Fruit fly (Drosophila melanogaster): ENCODE results near the gene eIF5B.

The eIF5B gene

DNA sequence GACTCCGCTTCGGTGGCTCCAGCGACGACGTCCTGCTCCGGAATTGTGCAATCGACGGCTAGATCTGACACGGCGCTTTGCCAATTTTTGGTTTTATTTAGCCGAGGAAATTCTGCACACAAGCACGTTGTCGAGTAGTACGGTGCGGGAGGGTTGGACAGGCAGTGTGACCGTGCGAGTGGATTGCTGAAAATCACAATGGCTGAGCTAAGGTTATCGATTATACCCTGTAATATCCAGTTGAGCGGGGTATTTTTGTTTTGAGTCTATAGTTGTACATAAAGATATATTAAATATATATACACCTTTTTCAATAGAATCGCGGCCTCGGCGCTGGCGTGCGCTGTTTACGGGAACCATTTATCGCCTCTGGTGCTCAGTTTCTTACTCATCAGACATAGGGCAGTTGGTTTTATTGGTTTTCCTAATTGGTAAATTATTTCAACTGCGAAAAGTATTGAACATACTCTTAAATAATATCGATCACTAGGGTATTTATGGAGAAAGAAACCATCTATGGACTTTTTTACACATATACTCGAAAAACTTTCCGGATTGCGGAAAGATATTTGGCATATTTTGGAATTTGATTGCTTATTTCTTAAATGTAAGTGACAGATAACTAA is at the start of gene eIF5B:
Gene eIF5B (minus strand): TSS at position 576 of the 626 bp plus-strand sequence.
- no peak for TF ChIP-seq psq (optimal IDR thresholded peaks at IDR 0.05)
- no peak for TF ChIP-seq EcR (GFP tag; optimal IDR thresholded peaks at IDR 0.05)
- TF ChIP-seq Dll (optimal IDR thresholded peaks at IDR 0.05): no peak
- peak; percentile 93 for TF ChIP-seq pan (optimal IDR thresholded peaks at IDR 0.05)
- no peak for TF ChIP-seq usp (GFP tag; optimal IDR thresholded peaks at IDR 0.05)

DNA sequence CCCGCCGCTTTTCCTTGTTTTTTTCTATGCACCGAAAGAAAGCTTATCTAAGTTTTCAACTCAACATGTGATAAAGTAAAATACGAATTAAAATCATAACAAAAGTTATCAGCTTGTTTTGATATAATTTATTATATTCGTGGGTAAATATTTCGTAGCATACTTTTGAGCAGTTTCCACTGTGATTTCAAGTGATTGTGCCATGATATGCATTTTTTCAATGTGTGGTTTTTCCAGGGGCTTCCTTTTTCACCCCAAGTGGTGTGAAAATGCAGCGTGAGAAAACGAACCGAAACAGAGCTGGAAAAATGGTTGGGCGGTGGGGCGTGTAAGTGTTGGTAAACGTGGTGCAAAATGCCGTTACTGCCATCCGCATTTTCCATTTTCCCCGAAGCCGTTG is 42.5 kb upstream of the eIF5B start:
- TF ChIP-seq psq (optimal IDR thresholded peaks at IDR 0.05) (no peak), pan (optimal IDR thresholded peaks at IDR 0.05) (no peak), EcR (GFP tag; optimal IDR thresholded peaks at IDR 0.05) (no peak), usp (GFP tag; optimal IDR thresholded peaks at IDR 0.05) (no peak), Dll (optimal IDR thresholded peaks at IDR 0.05) (no peak), CG8478 (optimal IDR thresholded peaks at IDR 0.05) (no peak)

DNA sequence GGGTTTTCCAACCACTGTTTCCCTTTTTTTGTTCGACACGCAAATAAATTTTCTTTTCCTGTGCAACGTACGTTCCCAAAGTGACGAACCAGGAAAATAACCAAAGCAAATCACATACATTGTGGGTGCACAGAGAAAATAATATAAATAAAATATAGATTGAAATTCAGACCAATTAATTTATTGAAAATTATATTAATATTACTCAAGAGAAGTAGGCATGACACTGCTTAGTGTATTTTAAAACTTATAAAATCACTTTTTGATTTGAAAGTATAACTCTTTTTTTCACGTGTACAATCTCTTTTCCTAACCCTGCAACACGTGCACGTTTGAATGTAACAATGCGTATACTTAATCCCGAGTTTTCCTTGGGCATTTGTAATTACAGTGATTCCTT is 35.8 kb upstream of the eIF5B start:
- TF ChIP-seq psq (optimal IDR thresholded peaks at IDR 0.05) (no peak), CG8478 (optimal IDR thresholded peaks at IDR 0.05) (no peak)

DNA sequence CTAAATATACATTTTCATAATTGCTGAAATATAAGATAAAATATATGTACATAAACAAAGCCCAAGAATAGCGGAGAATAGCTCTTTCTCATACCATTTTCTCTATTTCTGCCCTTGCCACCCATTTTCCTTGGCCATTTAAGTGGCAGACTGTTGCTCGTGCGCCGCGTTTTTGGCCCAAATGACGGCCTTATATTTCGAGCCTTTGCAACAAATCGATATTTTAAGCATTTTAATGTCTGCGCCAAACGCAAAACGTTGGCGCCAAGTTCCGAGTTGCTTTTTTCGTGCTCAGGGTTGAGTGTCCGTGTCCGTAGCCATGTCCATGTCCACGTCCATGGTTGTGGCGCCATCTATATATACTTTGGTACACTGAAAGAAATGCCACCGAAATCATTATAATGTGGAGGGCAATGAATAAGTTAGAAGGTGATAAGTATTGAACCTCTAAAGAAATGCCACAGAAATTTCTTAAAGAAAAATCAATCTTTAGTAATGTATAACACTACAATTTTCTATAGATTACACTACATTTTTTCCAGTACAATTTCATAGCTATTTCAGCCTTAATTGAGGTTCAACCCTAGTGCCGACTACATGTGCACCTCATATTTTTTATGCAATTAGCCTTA is 31.5 kb upstream of the eIF5B start:
- no peak for TF ChIP-seq Dll (optimal IDR thresholded peaks at IDR 0.05)
- no peak for TF ChIP-seq usp (GFP tag; optimal IDR thresholded peaks at IDR 0.05)
- TF ChIP-seq pan (optimal IDR thresholded peaks at IDR 0.05): no peak
- no peak for TF ChIP-seq EcR (GFP tag; optimal IDR thresholded peaks at IDR 0.05)
- no peak for TF ChIP-seq CG8478 (optimal IDR thresholded peaks at IDR 0.05)
- no peak for TF ChIP-seq psq (optimal IDR thresholded peaks at IDR 0.05)

DNA sequence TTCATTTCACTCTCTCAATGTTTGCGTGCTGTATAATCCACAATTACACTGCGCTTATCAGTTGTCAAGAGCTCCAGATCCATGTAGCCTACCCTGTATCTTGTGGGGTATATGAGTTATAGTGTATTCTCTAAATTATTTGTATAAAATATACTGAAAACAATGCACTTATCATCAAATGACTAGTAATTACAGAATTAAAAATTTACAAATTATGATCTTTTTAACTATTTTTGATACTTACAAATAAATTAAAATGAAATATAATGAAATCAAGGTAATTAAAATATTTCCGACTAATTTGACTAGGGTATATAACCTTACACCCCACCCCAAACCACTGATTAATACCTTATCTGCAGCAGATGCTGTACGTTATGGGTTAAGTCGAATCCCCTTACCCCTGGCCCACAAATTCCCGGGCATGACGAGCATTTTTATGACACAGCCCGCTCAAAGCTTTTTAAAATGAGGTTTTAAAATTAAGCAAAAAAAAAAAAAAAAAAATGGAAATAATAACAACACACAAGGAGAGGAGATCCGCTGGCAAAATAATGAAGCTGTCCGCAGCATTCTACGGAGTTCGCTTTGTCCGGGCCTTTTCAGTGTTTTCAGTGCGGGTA is 24.4 kb upstream of the eIF5B start:
- TF ChIP-seq pan (optimal IDR thresholded peaks at IDR 0.05) (peak; percentile 47), CG8478 (optimal IDR thresholded peaks at IDR 0.05) (no peak)

DNA sequence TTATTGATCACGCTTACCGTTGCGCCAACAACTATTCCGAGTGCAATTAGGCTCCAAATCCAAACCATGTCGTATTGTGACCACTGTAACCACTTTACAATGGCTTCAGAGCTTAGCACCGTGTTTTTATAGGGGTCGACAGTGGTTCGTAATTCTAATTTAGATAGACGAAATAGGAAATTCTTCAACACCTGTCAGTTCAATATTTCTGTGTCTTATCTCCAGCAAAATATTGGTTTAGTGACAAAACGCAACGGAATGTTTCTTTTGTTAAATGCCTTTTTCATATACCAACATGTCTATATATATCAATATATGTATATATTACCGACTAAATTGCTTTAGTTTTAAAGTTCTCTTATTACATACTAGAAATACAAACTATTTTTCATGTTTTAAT is 23.8 kb upstream of the eIF5B start, which contains the start of gene CG43074:
Gene CG43074 (minus strand): TSS at position 101 of the 400 bp plus-strand sequence.
- no peak for TF ChIP-seq Dll (optimal IDR thresholded peaks at IDR 0.05)
- TF ChIP-seq CG8478 (optimal IDR thresholded peaks at IDR 0.05): no peak
- no peak for TF ChIP-seq psq (optimal IDR thresholded peaks at IDR 0.05)
- no peak for TF ChIP-seq pan (optimal IDR thresholded peaks at IDR 0.05)

DNA sequence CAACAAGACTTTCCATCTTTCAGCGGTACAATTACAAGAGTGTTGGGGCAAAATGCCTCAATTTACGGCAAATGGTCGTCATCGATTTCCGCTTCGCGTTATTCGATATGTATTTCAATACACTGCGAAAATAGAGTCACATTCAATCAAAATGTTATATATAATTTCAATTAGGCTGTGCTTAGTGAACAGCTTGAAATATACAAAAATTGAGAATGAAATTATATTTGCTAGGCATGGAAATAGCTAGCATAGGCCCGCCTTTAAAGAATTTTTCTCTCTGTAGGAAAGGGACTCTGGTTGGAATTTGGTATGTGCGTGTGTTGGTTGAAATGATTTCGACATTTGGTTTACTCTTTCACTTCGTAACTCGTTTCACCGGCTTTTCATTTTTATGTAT is 18.8 kb upstream of the eIF5B start:
- TF ChIP-seq CG8478 (optimal IDR thresholded peaks at IDR 0.05) (no peak), EcR (GFP tag; optimal IDR thresholded peaks at IDR 0.05) (no peak), Dll (optimal IDR thresholded peaks at IDR 0.05) (no peak), pan (optimal IDR thresholded peaks at IDR 0.05) (no peak), psq (optimal IDR thresholded peaks at IDR 0.05) (no peak), usp (GFP tag; optimal IDR thresholded peaks at IDR 0.05) (no peak)

DNA sequence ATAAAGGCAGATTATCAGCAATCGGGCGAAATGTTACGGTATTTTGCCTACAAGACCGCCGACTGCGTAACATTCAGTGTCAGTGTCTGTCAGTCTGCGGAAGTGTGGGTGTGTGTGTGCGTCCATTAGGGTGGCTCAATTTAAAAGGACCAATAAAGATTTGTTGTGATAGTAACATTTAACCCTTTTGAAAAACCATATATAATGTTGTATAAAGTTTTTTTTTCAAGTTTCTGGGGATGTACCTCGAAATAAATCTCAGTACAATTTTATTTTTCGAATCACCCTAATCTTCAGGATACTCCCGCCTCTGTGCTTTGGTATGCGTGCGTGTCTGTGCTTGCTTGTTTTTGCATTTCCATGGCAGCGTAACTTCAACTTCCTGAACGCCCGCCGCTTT is 12.0 kb upstream of the eIF5B start:
- TF ChIP-seq pan (optimal IDR thresholded peaks at IDR 0.05): no peak
- TF ChIP-seq usp (GFP tag; optimal IDR thresholded peaks at IDR 0.05): no peak
- no peak for TF ChIP-seq psq (optimal IDR thresholded peaks at IDR 0.05)
- no peak for TF ChIP-seq EcR (GFP tag; optimal IDR thresholded peaks at IDR 0.05)
- TF ChIP-seq Dll (optimal IDR thresholded peaks at IDR 0.05): no peak
- TF ChIP-seq CG8478 (optimal IDR thresholded peaks at IDR 0.05): no peak

DNA sequence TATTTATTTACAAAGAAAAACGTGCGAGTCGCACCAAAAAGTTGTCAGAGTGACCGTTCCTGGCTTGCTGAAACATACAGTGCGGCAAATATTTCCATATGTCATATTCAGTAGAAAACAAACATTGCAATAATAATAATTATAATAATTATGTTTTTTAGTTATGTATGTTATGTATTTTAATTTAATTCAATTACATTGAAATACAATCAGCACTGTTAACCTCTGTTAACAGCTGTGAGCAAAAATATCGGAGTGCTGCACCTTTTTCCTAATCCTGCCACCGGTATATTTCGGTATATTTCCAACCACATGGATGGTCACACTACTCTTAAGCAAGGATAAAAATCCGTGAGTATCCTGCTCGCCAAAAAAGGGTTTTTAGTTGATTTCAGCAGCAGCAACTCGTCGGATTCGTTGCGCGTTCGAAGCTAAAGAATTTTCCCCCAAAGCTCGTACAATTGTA is 11.3 kb upstream of the eIF5B start, which contains the start of the genes CG32267 and CG42324:
Gene CG32267 (minus strand): TSS at position 51 of the 466 bp plus-strand sequence.
Gene CG42324 (plus strand): TSS at position 385 of the 466 bp plus-strand sequence.
- TF ChIP-seq psq (optimal IDR thresholded peaks at IDR 0.05): no peak
- no peak for TF ChIP-seq pan (optimal IDR thresholded peaks at IDR 0.05)
- no peak for TF ChIP-seq CG8478 (optimal IDR thresholded peaks at IDR 0.05)
- TF ChIP-seq EcR (GFP tag; optimal IDR thresholded peaks at IDR 0.05): no peak
- TF ChIP-seq usp (GFP tag; optimal IDR thresholded peaks at IDR 0.05): no peak
- no peak for TF ChIP-seq Dll (optimal IDR thresholded peaks at IDR 0.05)

DNA sequence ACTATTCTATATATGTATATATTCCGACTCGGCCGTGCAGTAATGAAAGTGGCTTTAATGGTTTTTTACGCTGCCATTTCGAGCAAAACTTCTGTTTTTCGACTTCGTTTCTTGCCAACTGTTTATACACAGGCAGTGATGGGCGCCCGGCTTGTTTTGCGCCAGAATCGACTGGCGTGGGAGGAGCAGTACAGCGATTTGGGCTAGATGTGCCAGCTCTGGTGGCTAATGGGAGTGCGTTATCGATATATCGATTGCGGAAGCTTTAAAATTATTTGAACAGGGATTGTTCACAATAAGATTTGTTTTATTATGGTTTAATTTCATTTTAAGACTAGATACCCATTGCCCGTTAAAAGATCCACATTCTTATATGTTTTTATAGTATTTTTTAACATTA is 10.4 kb upstream of the eIF5B start, which contains the start of gene CG14971:
Gene CG14971 (minus strand): TSS at position 136 of the 400 bp plus-strand sequence.
- TF ChIP-seq usp (GFP tag; optimal IDR thresholded peaks at IDR 0.05) (no peak), Dll (optimal IDR thresholded peaks at IDR 0.05) (no peak), EcR (GFP tag; optimal IDR thresholded peaks at IDR 0.05) (no peak), CG8478 (optimal IDR thresholded peaks at IDR 0.05) (no peak), pan (optimal IDR thresholded peaks at IDR 0.05) (no peak)

DNA sequence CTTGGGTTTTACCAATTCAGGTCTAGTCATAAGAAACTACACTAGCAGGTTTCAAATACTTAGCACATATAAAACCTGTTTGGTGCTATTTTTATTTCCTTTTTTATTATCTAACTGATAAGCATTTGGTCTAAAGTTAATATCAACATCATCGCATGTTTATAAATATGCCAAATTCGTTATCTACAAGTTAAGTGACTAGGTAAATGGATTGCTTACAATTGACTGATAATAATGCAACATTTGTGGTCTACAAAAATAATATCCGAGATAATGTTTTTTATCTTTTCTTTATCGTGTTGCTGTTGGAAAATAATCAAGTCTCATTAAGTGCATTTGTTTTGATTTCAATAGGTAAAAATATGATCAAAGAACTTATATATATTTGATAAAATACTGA is 8.9 kb upstream of the eIF5B start:
- TF ChIP-seq pan (optimal IDR thresholded peaks at IDR 0.05) (no peak), EcR (GFP tag; optimal IDR thresholded peaks at IDR 0.05) (no peak), psq (optimal IDR thresholded peaks at IDR 0.05) (no peak), CG8478 (optimal IDR thresholded peaks at IDR 0.05) (no peak), Dll (optimal IDR thresholded peaks at IDR 0.05) (no peak), usp (GFP tag; optimal IDR thresholded peaks at IDR 0.05) (no peak)

DNA sequence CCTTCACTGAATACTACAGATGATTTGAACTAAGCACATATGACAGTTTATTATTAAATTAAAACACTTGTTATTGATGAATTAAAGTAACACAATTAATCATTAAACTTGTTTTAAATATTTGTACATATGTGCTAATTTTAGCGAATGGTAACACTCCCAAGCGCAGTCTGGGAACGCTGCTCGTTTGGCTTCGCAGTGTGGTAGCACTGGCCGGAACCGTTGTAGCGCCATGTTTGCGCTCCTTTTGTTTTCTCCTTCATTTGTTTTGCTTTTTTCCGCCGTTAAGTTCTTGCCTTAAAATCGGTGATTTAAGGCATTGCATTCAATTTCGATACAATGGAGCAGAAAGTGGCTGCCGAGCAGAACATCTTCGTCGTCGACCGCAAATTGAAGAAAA is 5.4 kb upstream of the eIF5B start, which contains the start of gene CycJ:
Gene CycJ (plus strand): TSS at position 229 of the 400 bp plus-strand sequence.
- TF ChIP-seq pan (optimal IDR thresholded peaks at IDR 0.05) (no peak), CG8478 (optimal IDR thresholded peaks at IDR 0.05) (no peak), Dll (optimal IDR thresholded peaks at IDR 0.05) (no peak), usp (GFP tag; optimal IDR thresholded peaks at IDR 0.05) (no peak), EcR (GFP tag; optimal IDR thresholded peaks at IDR 0.05) (no peak), psq (optimal IDR thresholded peaks at IDR 0.05) (no peak)
